Worm (Caenorhabditis elegans): Measurements from ENCODE around the gene bli-5.

- TF ChIP-seq sdc-2 (tag; optimal IDR thresholded peaks at IDR 0.05) (no peak), ama-1 (optimal IDR thresholded peaks at IDR 0.05) (no peak), sox-2 (GFP tag; IDR thresholded peaks at IDR 0.05) (no peak), mec-3 (tag; optimal IDR thresholded peaks at IDR 0.05; ENCODE audit: borderline replicate concordance) (no peak), ceh-2 (tag; optimal IDR thresholded peaks at IDR 0.05) (no peak), gmeb-2 (tag; optimal IDR thresholded peaks at IDR 0.05) (no peak)
These were observed 594 bp upstream of the bli-5 start, which contains the start of gene trf-1 for ce11 chrIII:13430162-13430561.
